Fruit fly (Drosophila melanogaster): ENCODE results near the gene PICK1.

PICK1 gene

DNA sequence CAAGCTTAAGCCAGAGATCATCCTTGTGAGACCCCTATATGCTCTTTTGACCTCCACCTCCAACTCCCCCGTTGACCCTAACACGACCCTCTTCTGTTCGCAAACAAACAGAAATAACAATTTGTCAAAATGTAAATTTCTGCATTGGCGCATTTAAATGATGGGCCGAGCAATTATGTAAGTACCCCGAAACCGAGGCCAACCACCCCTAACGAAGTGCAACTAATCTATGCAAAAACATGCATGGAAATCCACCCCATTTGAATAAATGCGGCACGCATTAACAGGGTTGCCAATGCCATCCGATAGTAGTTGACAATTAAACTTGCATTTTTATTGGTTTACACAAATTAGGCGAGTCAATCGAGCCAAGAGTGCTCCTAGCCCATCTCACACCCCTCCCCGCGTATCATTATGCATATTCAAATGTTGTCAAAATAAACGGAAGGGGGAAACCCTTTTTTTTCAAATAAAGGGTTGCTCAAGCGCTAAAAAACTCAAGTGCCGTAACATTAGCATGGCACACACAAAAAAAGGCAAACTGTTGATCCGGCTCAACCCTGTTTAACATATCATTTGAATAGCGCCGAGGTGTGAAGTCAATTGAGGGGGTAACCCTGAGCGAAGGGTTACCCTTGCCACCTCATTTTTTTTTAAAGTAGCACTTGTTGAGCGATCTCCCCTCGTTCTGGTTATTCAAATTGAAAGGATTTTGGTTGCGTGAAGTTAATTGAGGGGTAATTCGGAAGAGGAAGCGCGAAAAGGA, 13.0 kb upstream of the PICK1 start:
- TF ChIP-seq Dll (optimal IDR thresholded peaks at IDR 0.05) (no peak), psq (optimal IDR thresholded peaks at IDR 0.05) (no peak), pan (optimal IDR thresholded peaks at IDR 0.05) (no peak), usp (GFP tag; optimal IDR thresholded peaks at IDR 0.05) (no peak), EcR (GFP tag; optimal IDR thresholded peaks at IDR 0.05) (no peak), CG8478 (optimal IDR thresholded peaks at IDR 0.05) (no peak)

- TF ChIP-seq EcR (GFP tag; optimal IDR thresholded peaks at IDR 0.05) (no peak), psq (optimal IDR thresholded peaks at IDR 0.05) (no peak), pan (optimal IDR thresholded peaks at IDR 0.05) (no peak), usp (GFP tag; optimal IDR thresholded peaks at IDR 0.05) (no peak), Dll (optimal IDR thresholded peaks at IDR 0.05) (no peak), CG8478 (optimal IDR thresholded peaks at IDR 0.05) (no peak)
Observed at dm6 chr2L:12686811-12687210, 8.0 kb upstream of the PICK1 start.

dm6 chr2L:12689281-12689765, 5.5 kb upstream of the PICK1 start:
- no peak for TF ChIP-seq psq (optimal IDR thresholded peaks at IDR 0.05)
- no peak for TF ChIP-seq pan (optimal IDR thresholded peaks at IDR 0.05)
- no peak for TF ChIP-seq Dll (optimal IDR thresholded peaks at IDR 0.05)
- no peak for TF ChIP-seq usp (GFP tag; optimal IDR thresholded peaks at IDR 0.05)
- TF ChIP-seq EcR (GFP tag; optimal IDR thresholded peaks at IDR 0.05): no peak
- TF ChIP-seq CG8478 (optimal IDR thresholded peaks at IDR 0.05): no peak

dm6 chr2L:12692343-12693079, 2.3 kb upstream of the PICK1 start, which contains the start of the genes CCT4 and CG6153:
Gene CCT4, minus strand, starts transcription at chr2L:12692934.
Gene CG6153, plus strand, starts transcription at chr2L:12692993.
- TF ChIP-seq CG8478 (optimal IDR thresholded peaks at IDR 0.05) (no peak), usp (GFP tag; optimal IDR thresholded peaks at IDR 0.05) (no peak), pan (optimal IDR thresholded peaks at IDR 0.05) (no peak), EcR (GFP tag; optimal IDR thresholded peaks at IDR 0.05) (no peak), Dll (optimal IDR thresholded peaks at IDR 0.05) (no peak), psq (optimal IDR thresholded peaks at IDR 0.05) (no peak)

DNA sequence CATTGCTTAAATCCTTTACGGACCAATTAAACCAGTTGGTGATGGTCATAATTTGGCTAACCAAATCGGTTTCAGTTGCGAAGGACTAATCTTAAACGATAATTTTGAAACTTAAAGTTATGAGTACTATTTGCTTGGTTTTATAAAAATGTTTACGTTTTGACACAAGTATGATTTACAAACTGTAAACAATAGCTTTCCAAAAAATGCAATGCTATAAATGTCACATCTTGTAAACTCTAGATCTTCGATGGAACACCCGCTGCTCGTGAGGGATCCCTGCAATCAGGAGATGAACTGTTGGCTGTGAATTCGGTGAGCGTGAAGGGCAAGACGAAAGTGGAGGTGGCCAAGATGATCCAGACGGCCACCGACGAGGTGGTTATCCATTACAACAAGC, 2.4 kb downstream of the PICK1 start, which contains the start of gene CG5781:
Gene CG5781, minus strand, starts transcription at position 101 of the 400 bp plus-strand sequence.
- TF ChIP-seq CG8478 (optimal IDR thresholded peaks at IDR 0.05): no peak
- TF ChIP-seq usp (GFP tag; optimal IDR thresholded peaks at IDR 0.05): no peak
- no peak for TF ChIP-seq Dll (optimal IDR thresholded peaks at IDR 0.05)
- TF ChIP-seq psq (optimal IDR thresholded peaks at IDR 0.05): no peak

dm6 chr2L:12700381-12700963, 5.6 kb downstream of the PICK1 start, which contains the start of gene CG17036:
Gene CG17036, minus strand, starts transcription at chr2L:12700746.
- TF ChIP-seq EcR (GFP tag; optimal IDR thresholded peaks at IDR 0.05): no peak
- TF ChIP-seq psq (optimal IDR thresholded peaks at IDR 0.05): no peak
- TF ChIP-seq Dll (optimal IDR thresholded peaks at IDR 0.05): no peak
- TF ChIP-seq CG8478 (optimal IDR thresholded peaks at IDR 0.05): no peak
- no peak for TF ChIP-seq pan (optimal IDR thresholded peaks at IDR 0.05)
- TF ChIP-seq usp (GFP tag; optimal IDR thresholded peaks at IDR 0.05): no peak

DNA sequence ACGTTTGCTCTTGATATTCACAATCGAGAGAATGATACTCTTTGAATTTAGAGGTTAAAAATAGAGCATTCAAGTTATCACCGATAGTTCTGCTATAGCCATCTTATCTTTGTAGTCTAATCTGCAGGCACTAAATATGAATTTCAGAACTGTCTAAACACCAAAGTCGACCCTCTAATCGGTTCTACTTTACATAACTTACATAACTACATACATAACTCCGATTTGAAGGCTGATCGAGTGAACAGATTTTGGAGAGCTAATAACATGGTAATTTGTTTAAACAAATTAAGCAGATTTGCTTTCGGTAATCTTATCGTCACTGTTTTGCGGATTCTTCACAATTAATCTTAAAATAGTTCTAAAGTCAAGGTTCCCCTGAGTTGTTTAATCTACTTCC, 6.7 kb downstream of the PICK1 start:
- TF ChIP-seq Dll (optimal IDR thresholded peaks at IDR 0.05) (no peak), usp (GFP tag; optimal IDR thresholded peaks at IDR 0.05) (no peak), EcR (GFP tag; optimal IDR thresholded peaks at IDR 0.05) (no peak), CG8478 (optimal IDR thresholded peaks at IDR 0.05) (no peak), pan (optimal IDR thresholded peaks at IDR 0.05) (no peak), psq (optimal IDR thresholded peaks at IDR 0.05) (no peak)

dm6 chr2L:12704418-12704920, 9.6 kb downstream of the PICK1 start, which contains the start of the genes CG5776 and spict:
Gene CG5776, minus strand, starts transcription at chr2L:12704451.
Gene spict, plus strand, starts transcription at chr2L:12704725.
- TF ChIP-seq pan (optimal IDR thresholded peaks at IDR 0.05) (no peak), usp (GFP tag; optimal IDR thresholded peaks at IDR 0.05) (no peak), EcR (GFP tag; optimal IDR thresholded peaks at IDR 0.05) (no peak)

DNA sequence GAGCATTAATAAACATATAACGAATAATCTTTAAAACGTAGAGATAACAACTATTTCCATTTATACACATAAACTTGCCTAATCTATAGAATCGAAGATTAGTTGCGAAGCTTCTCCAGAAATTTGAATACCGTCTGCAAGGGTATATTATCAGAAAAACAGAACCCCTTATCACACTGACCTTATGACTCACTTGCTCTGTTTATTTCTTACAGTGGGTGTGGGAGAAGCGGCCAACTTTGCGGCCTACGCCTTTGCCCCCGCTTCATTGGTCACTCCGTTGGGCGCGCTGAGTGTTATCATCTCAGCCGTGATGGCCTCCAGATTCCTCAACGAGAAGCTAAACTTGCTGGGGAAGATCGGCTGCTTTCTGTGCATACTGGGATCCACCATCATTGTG, 10.5 kb downstream of the PICK1 start:
- TF ChIP-seq EcR (GFP tag; optimal IDR thresholded peaks at IDR 0.05) (no peak), psq (optimal IDR thresholded peaks at IDR 0.05) (no peak), CG8478 (optimal IDR thresholded peaks at IDR 0.05) (no peak), usp (GFP tag; optimal IDR thresholded peaks at IDR 0.05) (no peak), Dll (optimal IDR thresholded peaks at IDR 0.05) (no peak), pan (optimal IDR thresholded peaks at IDR 0.05) (no peak)

DNA sequence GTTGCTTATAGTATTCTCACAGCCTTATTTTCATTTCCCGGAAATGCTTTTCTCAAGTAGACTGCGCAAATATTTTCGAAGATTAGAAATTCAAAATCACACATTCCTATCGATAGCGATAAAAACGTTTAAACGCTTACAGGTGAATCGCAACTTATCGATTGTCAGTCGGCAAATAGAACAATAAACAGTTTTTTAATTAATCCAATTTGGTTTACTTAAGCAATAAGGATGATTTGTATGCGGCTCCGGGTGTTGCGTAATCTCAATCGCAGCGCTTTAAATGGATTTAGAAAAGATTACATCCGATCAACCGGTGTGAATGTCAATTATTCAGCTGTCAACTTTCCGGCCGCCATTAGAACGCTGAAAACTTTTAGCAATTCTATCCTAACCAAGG, 12.7 kb downstream of the PICK1 start, which contains the start of the genes CG6180 and CG15484:
Gene CG6180, plus strand, starts transcription at position 122 of the 400 bp plus-strand sequence.
Gene CG15484, minus strand, starts transcription at position 172 of the 400 bp plus-strand sequence.
- no peak for TF ChIP-seq usp (GFP tag; optimal IDR thresholded peaks at IDR 0.05)
- no peak for TF ChIP-seq EcR (GFP tag; optimal IDR thresholded peaks at IDR 0.05)
- TF ChIP-seq psq (optimal IDR thresholded peaks at IDR 0.05): no peak
- no peak for TF ChIP-seq pan (optimal IDR thresholded peaks at IDR 0.05)
- TF ChIP-seq Dll (optimal IDR thresholded peaks at IDR 0.05): no peak
- TF ChIP-seq CG8478 (optimal IDR thresholded peaks at IDR 0.05): no peak

DNA sequence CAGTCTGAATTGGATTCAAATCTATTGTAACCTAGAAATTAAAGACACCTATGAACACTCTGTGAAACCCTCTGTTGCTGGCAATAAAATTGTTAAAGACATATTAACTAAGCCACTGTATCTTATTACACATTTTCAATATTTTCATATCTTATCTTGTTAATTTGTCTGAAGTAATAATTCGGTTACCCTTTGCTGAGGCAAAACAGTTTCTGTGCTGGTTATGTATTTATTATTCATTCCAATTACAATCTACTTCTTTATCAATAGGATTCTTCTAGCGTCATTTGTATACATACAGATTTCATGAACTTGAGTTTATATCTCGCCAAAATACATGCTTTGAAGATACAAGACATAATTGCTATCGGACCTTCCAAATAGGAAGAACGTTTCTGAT, 13.7 kb downstream of the PICK1 start:
- TF ChIP-seq EcR (GFP tag; optimal IDR thresholded peaks at IDR 0.05) (no peak), Dll (optimal IDR thresholded peaks at IDR 0.05) (no peak), CG8478 (optimal IDR thresholded peaks at IDR 0.05) (no peak), pan (optimal IDR thresholded peaks at IDR 0.05) (no peak), usp (GFP tag; optimal IDR thresholded peaks at IDR 0.05) (no peak), psq (optimal IDR thresholded peaks at IDR 0.05) (no peak)
